Worm (Caenorhabditis elegans) whole organism, L4 larva: ENCODE data around the gene emc-2.

Source experiments
- F10B5.3 ChIP-seq: sonication (generic microtip); optimal IDR thresholded peaks from 2 replicates; lab custom pipeline; 2016; ENCODE audit warnings: mild to moderate bottlenecking, missing genetic modification characterization, missing compliant biosample characterization
- F26F4.8 ChIP-seq: fragments of 200-800 bp; sonication (Bioruptor generic); conservative IDR thresholded peaks from 2 replicates; pipeline ENCODE4 v1.3.6; 2022; ENCODE audit warnings: missing genetic modification characterization, missing compliant biosample characterization
- R02D3.7 ChIP-seq: fragments of 150-350 bp; sonication (generic microtip); optimal IDR thresholded peaks from 3 replicates; lab custom pipeline; 2014; ENCODE audit warnings: missing biosample characterization, missing genetic modification characterization
- Y5F2A.4 ChIP-seq: fragments of 200-800 bp; sonication (Bioruptor generic); optimal IDR thresholded peaks from 2 replicates; lab custom pipeline; 2018; ENCODE audit warnings: mild to moderate bottlenecking, missing genetic modification characterization, missing compliant biosample characterization
- ZK546.5 ChIP-seq, 2 experiments: sonication (generic microtip); optimal IDR thresholded peaks; 2 replicates each; lab custom pipeline; 2017; ENCODE audit warnings: missing biosample characterization in 2 of 2, missing genetic modification characterization in 2 of 2
- ama-1 ChIP-seq: fragments of 150-350 bp; optimal IDR thresholded peaks from 2 replicates; lab custom pipeline; 2014; ENCODE audit warnings: inconsistent platforms, mixed read lengths
- attf-4 ChIP-seq: sonication (generic microtip); optimal IDR thresholded peaks from 3 replicates; lab custom pipeline; 2017; ENCODE audit warnings: missing biosample characterization, missing genetic modification characterization
- ceh-28 ChIP-seq: fragments of 150-350 bp; optimal IDR thresholded peaks from 2 replicates; lab custom pipeline; 2014; ENCODE audit warnings: missing biosample characterization, missing genetic modification reagents, missing genetic modification characterization
- ceh-32 ChIP-seq: sonication (generic microtip); optimal IDR thresholded peaks from 2 replicates; lab custom pipeline; 2016; ENCODE audit warnings: mild to moderate bottlenecking, missing genetic modification characterization, missing compliant biosample characterization; ENCODE audit not compliant: poor library complexity
- ceh-82 ChIP-seq: sonication (generic microtip); optimal IDR thresholded peaks from 2 replicates; lab custom pipeline; 2017; ENCODE audit warnings: missing biosample characterization, missing genetic modification characterization
- ces-1 ChIP-seq: fragments of 150-350 bp; sonication (generic microtip); optimal IDR thresholded peaks from 4 replicates; lab custom pipeline; 2014; ENCODE audit warnings: missing biosample characterization, missing genetic modification reagents, missing genetic modification characterization
- ctbp-1 ChIP-seq: fragments of 200-800 bp; sonication (Bioruptor generic); IDR thresholded peaks from 2 replicates; pipeline ENCODE4 v1.3.6; 2022; ENCODE audit warnings: missing genetic modification reagents, missing genetic modification characterization, missing compliant biosample characterization
- daf-16 ChIP-seq, 3 experiments: sonication (generic microtip); optimal IDR thresholded peaks; 2 replicates each; lab custom pipeline; 2016 to 2017; ENCODE audit warnings: missing genetic modification characterization in 3 of 3, missing genetic modification reagents in 3 of 3, mild to moderate bottlenecking in 2 of 3, missing compliant biosample characterization in 2 of 3, missing biosample characterization in 1 of 3, moderate library complexity in 1 of 3
- daf-8 ChIP-seq: fragments of 200-800 bp; sonication (Bioruptor generic); IDR thresholded peaks from 2 replicates; pipeline ENCODE4 v1.3.6; 2022; ENCODE audit warnings: missing genetic modification characterization, missing compliant biosample characterization
- dmd-6 ChIP-seq: fragments of 200-800 bp; sonication (Bioruptor generic); IDR thresholded peaks from 2 replicates; pipeline ENCODE4 v1.3.6; 2022; ENCODE audit warnings: missing genetic modification reagents, missing genetic modification characterization, missing compliant biosample characterization
- dmd-8 ChIP-seq: fragments of 200-800 bp; sonication (Bioruptor generic); IDR thresholded peaks from 2 replicates; pipeline ENCODE4 v1.3.6; 2022; ENCODE audit warnings: missing genetic modification characterization, missing compliant biosample characterization
- dpl-1 ChIP-seq: fragments of 150-350 bp; optimal IDR thresholded peaks from 2 replicates; lab custom pipeline; 2014; ENCODE audit warnings: missing biosample characterization, missing genetic modification reagents, missing genetic modification characterization
- dve-1 ChIP-seq: sonication (generic microtip); optimal IDR thresholded peaks from 2 replicates; lab custom pipeline; 2017; ENCODE audit warnings: antibody characterized with exemption, mild to moderate bottlenecking, missing genetic modification characterization, missing compliant biosample characterization; ENCODE audit not compliant: insufficient read depth
- egl-27 ChIP-seq: sonication (generic microtip); optimal IDR thresholded peaks from 3 replicates; lab custom pipeline; 2017; ENCODE audit warnings: missing biosample characterization, missing genetic modification reagents, missing genetic modification characterization
- fkh-10 ChIP-seq: fragments of 150-350 bp; optimal IDR thresholded peaks from 2 replicates; lab custom pipeline; 2014; ENCODE audit warnings: missing biosample characterization, missing genetic modification reagents, missing genetic modification characterization
- gei-8 ChIP-seq: fragments of 200-800 bp; sonication (Bioruptor generic); optimal IDR thresholded peaks from 2 replicates; lab custom pipeline; 2018; ENCODE audit warnings: mild to moderate bottlenecking, missing genetic modification characterization, missing compliant biosample characterization
- hif-1 ChIP-seq, 2 experiments: sonication (generic microtip); optimal IDR thresholded peaks; 2 replicates each; lab custom pipeline; 2016 to 2017; ENCODE audit warnings: missing compliant biosample characterization in 2 of 2, missing genetic modification characterization in 2 of 2, missing genetic modification reagents in 2 of 2, missing genotype in 2 of 2, mild to moderate bottlenecking in 1 of 2
- hlh-11 ChIP-seq: fragments of 200-800 bp; sonication (Bioruptor generic); optimal IDR thresholded peaks from 2 replicates; lab custom pipeline; 2018; ENCODE audit warnings: mild to moderate bottlenecking, missing genetic modification characterization, missing compliant biosample characterization
- hlh-30 ChIP-seq: sonication (generic microtip); optimal IDR thresholded peaks from 2 replicates; lab custom pipeline; 2017; ENCODE audit warnings: antibody characterized with exemption, mild to moderate bottlenecking, missing genetic modification characterization, missing compliant biosample characterization; ENCODE audit not compliant: insufficient read depth
- lin-13 ChIP-seq: fragments of 150-350 bp; optimal IDR thresholded peaks from 2 replicates; lab custom pipeline; 2014; ENCODE audit warnings: missing biosample characterization, missing genetic modification reagents, missing genetic modification characterization
- lin-39 ChIP-seq: fragments of 150-350 bp; optimal IDR thresholded peaks from 2 replicates; lab custom pipeline; 2014; ENCODE audit warnings: missing biosample characterization, missing genetic modification reagents, missing genetic modification characterization
- lir-3 ChIP-seq: sonication (generic microtip); optimal IDR thresholded peaks from 2 replicates; lab custom pipeline; 2016; ENCODE audit warnings: mild to moderate bottlenecking, missing genetic modification characterization, missing compliant biosample characterization
- lsy-2 ChIP-seq, 2 experiments: fragments of 150-350 bp in 1 of 2; sonication (generic microtip) in 1 of 2; optimal IDR thresholded peaks; 2 replicates each; lab custom pipeline; 2014 to 2017; ENCODE audit warnings: missing biosample characterization in 2 of 2, missing genetic modification characterization in 2 of 2
- madf-5 ChIP-seq, 2 experiments: fragments of 200-800 bp; sonication (Bioruptor generic); IDR thresholded peaks; 2 replicates each; pipeline ENCODE4 v1.3.6; 2022; ENCODE audit warnings: missing compliant biosample characterization in 2 of 2, missing genetic modification characterization in 2 of 2
- mdt-29 ChIP-seq: fragments of 200-800 bp; sonication (Bioruptor generic); IDR thresholded peaks from 2 replicates; pipeline ENCODE4 v1.3.6; 2022; ENCODE audit warnings: missing genetic modification reagents, missing genetic modification characterization, missing compliant biosample characterization
- mep-1 ChIP-seq: fragments of 150-350 bp; sonication (generic microtip); optimal IDR thresholded peaks from 3 replicates; lab custom pipeline; 2014; ENCODE audit warnings: missing biosample characterization, missing genetic modification characterization
- mxl-3 ChIP-seq: fragments of 200-800 bp; sonication (Bioruptor generic); optimal IDR thresholded peaks from 2 replicates; lab custom pipeline; 2018; ENCODE audit warnings: mild to moderate bottlenecking, missing genetic modification characterization, missing compliant biosample characterization
- nhr-102 ChIP-seq: sonication (generic microtip); optimal IDR thresholded peaks from 2 replicates; lab custom pipeline; 2016; ENCODE audit warnings: mild to moderate bottlenecking, missing genetic modification characterization, moderate library complexity, missing compliant biosample characterization
- nhr-111 ChIP-seq: fragments of 200-800 bp; sonication (Bioruptor generic); optimal IDR thresholded peaks from 2 replicates; lab custom pipeline; 2018; ENCODE audit warnings: mild to moderate bottlenecking, missing genetic modification characterization, missing compliant biosample characterization
- nhr-28 ChIP-seq: fragments of 150-350 bp; optimal IDR thresholded peaks from 2 replicates; lab custom pipeline; 2014; ENCODE audit warnings: missing biosample characterization, missing genetic modification characterization
- nhr-76 ChIP-seq: fragments of 150-350 bp; optimal IDR thresholded peaks from 2 replicates; lab custom pipeline; 2014; ENCODE audit warnings: missing biosample characterization, missing genetic modification characterization
- nhr-77 ChIP-seq: fragments of 150-350 bp; optimal IDR thresholded peaks from 2 replicates; lab custom pipeline; 2014; ENCODE audit warnings: missing biosample characterization, missing genetic modification characterization
- pha-4 ChIP-seq, 2 experiments: fragments of 150-350 bp in 1 of 2; fragments of 200-800 bp in 1 of 2; sonication (Bioruptor generic) in 1 of 2; IDR thresholded peaks in 1 of 2; optimal IDR thresholded peaks in 1 of 2; 2 replicates each; pipeline versions ENCODE4 v1.3.6 to Lab custom; 2014 to 2022; ENCODE audit warnings: missing genetic modification characterization in 2 of 2, missing genetic modification reagents in 2 of 2, missing biosample characterization in 1 of 2, missing compliant biosample characterization in 1 of 2
- pqm-1 ChIP-seq: sonication (generic microtip); optimal IDR thresholded peaks from 2 replicates; lab custom pipeline; 2017; ENCODE audit warnings: missing biosample characterization, missing genetic modification characterization
- rbr-2 ChIP-seq: sonication (generic microtip); optimal IDR thresholded peaks from 2 replicates; lab custom pipeline; 2016; ENCODE audit warnings: missing genotype, missing genetic modification characterization, missing compliant biosample characterization
- saeg-2 ChIP-seq: fragments of 200-800 bp; sonication (Bioruptor generic); IDR thresholded peaks from 2 replicates; pipeline ENCODE4 v1.3.6; 2022; ENCODE audit warnings: missing genetic modification reagents, missing genetic modification characterization, missing compliant biosample characterization
- set-16 ChIP-seq: fragments of 200-800 bp; sonication (Bioruptor generic); IDR thresholded peaks from 2 replicates; pipeline ENCODE4 v1.3.6; 2022; ENCODE audit warnings: missing genetic modification reagents, missing genetic modification characterization, missing compliant biosample characterization
- skn-1 ChIP-seq: fragments of 150-350 bp; optimal IDR thresholded peaks from 2 replicates; lab custom pipeline; 2014; ENCODE audit warnings: missing biosample characterization, missing genetic modification characterization
- snpc-4 ChIP-seq: fragments of 150-350 bp; optimal IDR thresholded peaks from 2 replicates; lab custom pipeline; 2014; ENCODE audit warnings: missing biosample characterization, missing genetic modification characterization
- unc-62 ChIP-seq, 3 experiments: fragments of 150-350 bp in 1 of 3; sonication (generic microtip); optimal IDR thresholded peaks in 2 of 3; peaks in 1 of 3; 1 replicate in 1 of 3; 2 replicates in 2 of 3; lab custom pipeline; 2014 to 2017; ENCODE audit warnings: missing biosample characterization in 3 of 3, missing genetic modification characterization in 3 of 3, missing genetic modification reagents in 3 of 3, missing genotype in 1 of 3
- zfp-3 ChIP-seq: fragments of 200-800 bp; sonication (Bioruptor generic); conservative IDR thresholded peaks from 2 replicates; pipeline ENCODE4 v1.3.6; 2022; ENCODE audit warnings: missing genetic modification reagents, missing genetic modification characterization, missing compliant biosample characterization
- zip-11 ChIP-seq: fragments of 200-800 bp; sonication (Bioruptor generic); IDR thresholded peaks from 2 replicates; pipeline ENCODE4 v1.3.6; 2022; ENCODE audit warnings: missing genetic modification characterization, missing compliant biosample characterization
- zip-2 ChIP-seq: fragments of 150-350 bp; optimal IDR thresholded peaks from 2 replicates; lab custom pipeline; 2014; ENCODE audit warnings: missing biosample characterization, missing genetic modification characterization
- ztf-11 ChIP-seq: fragments of 150-350 bp; optimal IDR thresholded peaks from 2 replicates; lab custom pipeline; 2014; ENCODE audit warnings: missing biosample characterization, missing genetic modification characterization
- ztf-7 ChIP-seq: fragments of 150-350 bp; optimal IDR thresholded peaks from 2 replicates; lab custom pipeline; 2014; ENCODE audit warnings: missing biosample characterization, missing genetic modification characterization

The emc-2 gene

ce11 chrII:1323190-1323651 lies 17.3 kb upstream of the emc-2 start (continued):
- TF ChIP-seq unc-62 (GFP tag; optimal IDR thresholded peaks at IDR 0.05 in 1 of 2; lab: Kevin White, UChicago) (peak in 1 of 2 experiments; percentile 62), unc-62 (tag; optimal IDR thresholded peaks at IDR 0.05; lab: Kevin White, UChicago) (no peak), fkh-10 (no peak), dpl-1 (GFP tag; lab: Kevin White, UChicago) (peak; percentile 26), skn-1 (tag; lab: Kevin White, UChicago) (no peak), gei-8 (no peak), dmd-6 (GFP tag; lab: Robert Waterston, UW) (0 out of 2 replicates have a peak, but pooled peaks have one; percentile 15), mxl-3 (no peak), zip-2 (no peak), attf-4 (tag; lab: Kevin White, UChicago) (no peak), ztf-11 (no peak), nhr-77 (tag; lab: Kevin White, UChicago) (no peak), madf-5 (GFP tag; IDR thresholded peaks at IDR 0.05; lab: Robert Waterston, UW) (no peak), ztf-7 (no peak), hif-1 (tag; optimal IDR thresholded peaks at IDR 0.05; lab: Kevin White, UChicago) (peak in 1 of 2 experiments; percentile 12), hlh-30 (tag; lab: Kevin White, UChicago) (peak; percentile 19), R02D3.7 (tag; lab: Kevin White, UChicago) (no peak), snpc-4 (no peak), ceh-28 (tag; lab: Kevin White, UChicago) (no peak), ceh-82 (tag; lab: Kevin White, UChicago) (no peak), nhr-28 (no peak), nhr-102 (tag; lab: Kevin White, UChicago) (peak; percentile 32), F26F4.8 (GFP tag; lab: Robert Waterston, UW) (no peak), zip-11 (GFP tag; lab: Robert Waterston, UW) (no peak), dmd-8 (GFP tag; lab: Robert Waterston, UW) (no peak), ces-1 (GFP tag; lab: Kevin White, UChicago) (peak; percentile 77), lin-39 (tag; lab: Kevin White, UChicago) (no peak), mdt-29 (no peak), pqm-1 (tag; lab: Kevin White, UChicago) (no peak), zfp-3 (GFP tag; lab: Robert Waterston, UW) (no peak), lsy-2 (tag; optimal IDR thresholded peaks at IDR 0.05; lab: Kevin White, UChicago) (peak in 1 of 2 experiments; percentile 58), mep-1 (tag; lab: Kevin White, UChicago) (peak; percentile 72), rbr-2 (tag; lab: Kevin White, UChicago) (peak; percentile 37), pha-4 (GFP tag; IDR thresholded peaks at IDR 0.05; lab: Robert Waterston, UW) (peak; percentile 20; the same call in 1 of the 2 replicates), pha-4 (tag; optimal IDR thresholded peaks at IDR 0.05; lab: Kevin White, UChicago) (no peak), F10B5.3 (no peak), nhr-76 (tag; lab: Kevin White, UChicago) (no peak), Y5F2A.4 (GFP tag; lab: Kevin White, UChicago) (no peak), saeg-2 (GFP tag; lab: Robert Waterston, UW) (no peak), lin-13 (GFP tag; lab: Kevin White, UChicago) (no peak), hlh-11 (tag; lab: Kevin White, UChicago) (peak; percentile 37), daf-8 (GFP tag; lab: Robert Waterston, UW) (no peak), set-16 (GFP tag; lab: Robert Waterston, UW) (peak; percentile 91), daf-16 (GFP tag; optimal IDR thresholded peaks at IDR 0.05; lab: Kevin White, UChicago) (peak in 1 of 2 experiments; percentile 1), daf-16 (tag; optimal IDR thresholded peaks at IDR 0.05; lab: Kevin White, UChicago) (no peak), lir-3 (tag; lab: Kevin White, UChicago) (no peak), dve-1 (tag; lab: Kevin White, UChicago) (peak; percentile 14), ama-1 (lab: Kevin White, UChicago) (peak; percentile 1), ceh-32 (no peak), egl-27 (tag; lab: Kevin White, UChicago) (no peak), ZK546.5 (tag; optimal IDR thresholded peaks at IDR 0.05; lab: Kevin White, UChicago) (peak in 1 of 2 experiments; percentile 29), nhr-111 (GFP tag; lab: Kevin White, UChicago) (no peak), ctbp-1 (no peak)
